Worm (Caenorhabditis elegans): ENCODE results near the gene gst-2.

- TF ChIP-seq fkh-10 (GFP tag; optimal IDR thresholded peaks at IDR 0.05) (no peak), nhr-12 (tag; optimal IDR thresholded peaks at IDR 0.05) (no peak)
These were observed 13.6 kb upstream of the gst-2 start, which contains the start of gene ttr-54 for ce11 chrIV:10155475-10155874.

Data from whole organism, L3 larva.